Worm (Caenorhabditis elegans) whole organism, late embryonic: Measurements from ENCODE around the gene F11C7.7.
"Not testable (repeated sequence)": the region's sequence is repeated elsewhere in the genome, so short reads cannot be mapped to it uniquely, and the experiment has no call there.

ENCODE experiments used
- C08G9.2 ChIP-seq: sonication (generic microtip); optimal IDR thresholded peaks from 2 replicates; lab custom pipeline; 2016; ENCODE audit warnings: mild to moderate bottlenecking, missing genetic modification characterization, moderate library complexity, missing compliant biosample characterization
- C38D4.7 ChIP-seq: fragments of 200-800 bp; sonication (Bioruptor generic); optimal IDR thresholded peaks from 2 replicates; lab custom pipeline; 2018; ENCODE audit warnings: mild to moderate bottlenecking, missing genetic modification characterization, moderate library complexity, missing compliant biosample characterization
- K02D7.2 ChIP-seq: sonication (generic microtip); optimal IDR thresholded peaks from 2 replicates; lab custom pipeline; 2017; ENCODE audit warnings: mild to moderate bottlenecking, missing genetic modification characterization, missing compliant biosample characterization
- ama-1 ChIP-seq: fragments of 150-350 bp; optimal IDR thresholded peaks from 2 replicates; lab custom pipeline; 2014
- ceh-14 ChIP-seq: sonication (generic microtip); optimal IDR thresholded peaks from 2 replicates; lab custom pipeline; 2016; ENCODE audit warnings: missing genotype, missing genetic modification characterization, missing compliant biosample characterization
- ceh-2 ChIP-seq: sonication (generic microtip); optimal IDR thresholded peaks from 2 replicates; lab custom pipeline; 2016; ENCODE audit warnings: missing genotype, missing genetic modification characterization, missing compliant biosample characterization
- ceh-31 ChIP-seq: sonication (generic microtip); optimal IDR thresholded peaks from 2 replicates; lab custom pipeline; 2016; ENCODE audit warnings: missing genetic modification characterization, missing compliant biosample characterization
- ceh-45 ChIP-seq: fragments of 200-800 bp; sonication (Bioruptor generic); IDR thresholded peaks from 2 replicates; pipeline ENCODE4 v1.3.6; 2022; ENCODE audit warnings: missing genetic modification reagents, missing genetic modification characterization, missing compliant biosample characterization
- ceh-48 ChIP-seq: sonication (generic microtip); optimal IDR thresholded peaks from 2 replicates; lab custom pipeline; 2016; ENCODE audit warnings: missing genetic modification characterization, inconsistent platforms, missing compliant biosample characterization
- elt-4 ChIP-seq: sonication (generic microtip); optimal IDR thresholded peaks from 2 replicates; lab custom pipeline; 2016; ENCODE audit warnings: missing genetic modification characterization, missing compliant biosample characterization
- ets-4 ChIP-seq: sonication (generic microtip); optimal IDR thresholded peaks from 2 replicates; lab custom pipeline; 2016; ENCODE audit warnings: missing genetic modification characterization, missing compliant biosample characterization
- hlh-30 ChIP-seq: sonication (generic microtip); optimal IDR thresholded peaks from 2 replicates; lab custom pipeline; 2017; ENCODE audit warnings: antibody characterized with exemption, missing genetic modification characterization, missing compliant biosample characterization; ENCODE audit not compliant: insufficient read depth
- lim-6 ChIP-seq: sonication (generic microtip); optimal IDR thresholded peaks from 2 replicates; lab custom pipeline; 2016; ENCODE audit warnings: missing genetic modification characterization, missing compliant biosample characterization
- mec-3 ChIP-seq: sonication (generic microtip); optimal IDR thresholded peaks from 2 replicates; lab custom pipeline; 2016; ENCODE audit warnings: borderline replicate concordance, missing genetic modification characterization, missing compliant biosample characterization
- nfya-1 ChIP-seq: sonication (generic microtip); optimal IDR thresholded peaks from 2 replicates; lab custom pipeline; 2017; ENCODE audit warnings: missing genetic modification characterization, mild to moderate bottlenecking, missing compliant biosample characterization, antibody characterized with exemption, moderate library complexity
- nhr-11 ChIP-seq: fragments of 150-350 bp; optimal IDR thresholded peaks from 2 replicates; lab custom pipeline; 2014; ENCODE audit warnings: missing biosample characterization, missing genetic modification characterization
- nhr-232 ChIP-seq: sonication (generic microtip); optimal IDR thresholded peaks from 2 replicates; lab custom pipeline; 2016; ENCODE audit warnings: missing genetic modification characterization, missing compliant biosample characterization
- pax-1 ChIP-seq: fragments of 150-350 bp; optimal IDR thresholded peaks from 2 replicates; lab custom pipeline; 2014; ENCODE audit warnings: missing biosample characterization, missing genetic modification characterization
- pha-2 ChIP-seq: sonication (generic microtip); optimal IDR thresholded peaks from 2 replicates; lab custom pipeline; 2017; ENCODE audit warnings: mild to moderate bottlenecking, missing genetic modification characterization, missing compliant biosample characterization
- pros-1 ChIP-seq: fragments of 150-350 bp; optimal IDR thresholded peaks from 2 replicates; lab custom pipeline; 2014; ENCODE audit warnings: missing biosample characterization, missing genetic modification reagents, missing genetic modification characterization
- tbx-2 ChIP-seq: sonication (generic microtip); optimal IDR thresholded peaks from 2 replicates; lab custom pipeline; 2016; ENCODE audit warnings: missing genetic modification characterization, missing compliant biosample characterization
- unc-3 ChIP-seq, 2 experiments: fragments of 200-800 bp in 1 of 2; sonication (Bioruptor generic) in 1 of 2; sonication (generic microtip) in 1 of 2; conservative IDR thresholded peaks in 1 of 2; optimal IDR thresholded peaks in 1 of 2; 2 replicates each; pipeline versions ENCODE4 v1.3.6 to Lab custom; 2016 to 2022; ENCODE audit warnings: missing compliant biosample characterization in 2 of 2, missing genetic modification characterization in 2 of 2, missing genetic modification reagents in 1 of 2
- unc-42 ChIP-seq: sonication (generic microtip); optimal IDR thresholded peaks from 2 replicates; lab custom pipeline; 2016; ENCODE audit warnings: missing genotype, missing genetic modification characterization, missing compliant biosample characterization
- unc-86 ChIP-seq: sonication (generic microtip); optimal IDR thresholded peaks from 2 replicates; lab custom pipeline; 2016; ENCODE audit warnings: missing genetic modification characterization, missing compliant biosample characterization

The F11C7.7 gene

DNA sequence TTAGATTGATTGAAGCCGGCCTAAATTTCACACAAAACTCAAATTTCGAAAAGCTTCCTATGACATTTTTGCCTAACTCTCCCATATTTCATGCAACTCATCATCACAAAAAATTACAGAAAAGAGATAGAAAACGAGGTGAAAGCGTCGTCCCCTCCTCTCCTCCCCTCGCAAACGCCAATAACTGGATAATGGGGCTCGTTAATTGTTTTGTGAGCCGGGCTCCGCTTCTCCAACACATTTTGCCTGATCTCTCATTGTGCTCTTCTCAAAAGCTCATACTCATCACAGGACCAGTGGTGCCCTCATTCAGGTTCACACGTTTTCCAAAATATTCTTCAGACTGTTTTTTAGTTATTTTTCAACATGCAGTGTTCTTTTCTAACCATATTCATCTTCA, 30.4 kb downstream of the F11C7.7 start, which contains the start of gene pbo-6:
pbo-6 (plus strand) TSS at position 240 of the 400 bp plus-strand sequence.
- TF ChIP-seq unc-86 (tag; lab: Kevin White, UChicago), result no peak
- TF ChIP-seq lim-6 (tag; lab: Kevin White, UChicago), result no peak
- TF ChIP-seq mec-3 (tag; lab: Kevin White, UChicago), result no peak
- TF ChIP-seq ceh-31, result no peak
- TF ChIP-seq unc-3 (GFP tag; conservative IDR thresholded peaks at IDR 0.05; lab: Robert Waterston, UW), result no peak
- no peak for TF ChIP-seq unc-3 (tag; optimal IDR thresholded peaks at IDR 0.05; lab: Kevin White, UChicago)
- no peak for TF ChIP-seq pax-1 (tag; lab: Kevin White, UChicago)
- no peak for TF ChIP-seq ets-4 (tag; lab: Kevin White, UChicago)
- TF ChIP-seq ceh-45 (GFP tag; lab: Robert Waterston, UW), result no peak
- no peak for TF ChIP-seq hlh-30 (tag; lab: Kevin White, UChicago)

DNA sequence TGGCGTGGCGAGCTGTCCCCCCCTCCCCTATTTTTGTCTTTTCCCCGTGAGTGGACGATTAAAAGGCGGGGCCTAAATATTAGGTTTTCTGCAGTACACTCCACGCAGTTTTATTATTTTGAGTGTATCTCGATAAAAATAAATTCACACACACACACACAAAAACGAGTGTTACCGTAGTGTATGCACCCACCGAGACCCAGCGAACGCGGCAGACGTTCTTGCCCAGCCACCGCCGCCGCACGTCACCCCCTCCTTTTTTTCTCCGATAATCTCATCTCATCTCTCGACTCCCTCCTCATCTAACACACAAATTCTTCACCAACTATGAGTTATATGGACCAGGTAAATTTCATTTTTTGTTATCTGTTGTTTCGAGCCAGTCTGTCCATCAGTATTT, 35.8 kb downstream of the F11C7.7 start, which contains the start of gene fubl-3:
fubl-3 (plus strand) TSS at position 212 of the 400 bp plus-strand sequence.
- TF ChIP-seq ceh-2 (no peak), nfya-1 (tag; lab: Kevin White, UChicago) (peak; percentile 49), pros-1 (no peak), unc-42 (tag; lab: Kevin White, UChicago) (peak; percentile 20), ceh-31 (peak; percentile 10), ceh-48 (tag; lab: Kevin White, UChicago) (no peak)

- no peak for TF ChIP-seq elt-4
- TF ChIP-seq pros-1, result no peak
- no peak for TF ChIP-seq mec-3 (tag; lab: Kevin White, UChicago)
- no peak for TF ChIP-seq ets-4 (tag; lab: Kevin White, UChicago)
- no peak for TF ChIP-seq tbx-2
- TF ChIP-seq pax-1 (tag; lab: Kevin White, UChicago), result no peak
- TF ChIP-seq ceh-48 (tag; lab: Kevin White, UChicago), result no peak
- TF ChIP-seq C08G9.2 (tag; lab: Kevin White, UChicago), result no peak
- no peak for TF ChIP-seq ama-1 (lab: Kevin White, UChicago)
- no peak for TF ChIP-seq K02D7.2
- TF ChIP-seq nhr-232, result no peak
- no peak for TF ChIP-seq ceh-2
- no peak for TF ChIP-seq ceh-14
- TF ChIP-seq pha-2 (tag; lab: Kevin White, UChicago), result no peak
- TF ChIP-seq C38D4.7, result no peak
- no peak for TF ChIP-seq nhr-11
Measured at ce11 chrX:17438386-17438785, 40.0 kb downstream of the F11C7.7 start, which contains the start of gene C36E6.8. TSS of gene C36E6.8 (plus strand) at chrX:17438686.

DNA sequence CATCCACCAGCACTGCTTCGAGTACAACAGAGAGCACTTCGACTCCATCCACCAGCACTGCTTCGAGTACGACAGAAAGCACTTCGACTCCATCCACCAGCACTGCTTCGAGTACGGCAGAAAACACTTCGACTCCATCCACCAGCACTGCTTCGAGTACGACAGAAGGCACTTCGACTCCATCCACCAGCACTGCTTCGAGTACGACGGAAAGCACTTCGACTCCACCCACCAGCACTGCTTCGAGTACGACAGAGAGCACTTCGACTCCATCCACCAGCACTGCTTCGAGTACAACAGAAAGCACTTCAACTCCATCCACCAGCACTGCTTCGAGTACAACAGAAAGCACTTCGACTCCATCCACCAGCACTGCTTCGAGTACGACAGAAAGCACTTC, 46.3 kb downstream of the F11C7.7 start:
- TF ChIP-seq unc-3 (GFP tag; conservative IDR thresholded peaks at IDR 0.05; lab: Robert Waterston, UW), result peak; percentile 6; the same call in 1 of the 2 replicates
- not testable (repeated sequence) for TF ChIP-seq unc-3 (tag; optimal IDR thresholded peaks at IDR 0.05; lab: Kevin White, UChicago)
- TF ChIP-seq ceh-45 (GFP tag; lab: Robert Waterston, UW), result peak; percentile 37; the same call in 1 of the 2 replicates

DNA sequence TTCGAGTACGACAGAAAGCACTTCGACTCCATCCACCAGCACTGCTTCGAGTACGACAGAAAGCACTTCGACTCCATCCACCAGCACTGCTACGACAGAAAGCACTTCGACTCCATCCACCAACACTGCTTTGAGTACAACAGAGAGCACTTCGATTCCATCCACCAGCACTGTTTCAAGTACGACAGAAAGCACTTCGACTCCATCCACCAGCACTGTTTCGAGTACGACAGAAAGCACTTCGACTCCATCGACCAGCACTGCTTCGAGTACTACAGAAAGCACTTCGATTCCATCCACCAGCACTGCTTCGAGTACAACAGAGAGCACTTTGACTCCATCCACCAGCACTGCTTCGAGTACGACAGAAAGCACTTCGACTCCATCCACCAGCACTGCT, 46.8 kb downstream of the F11C7.7 start:
- TF ChIP-seq unc-3 (GFP tag; conservative IDR thresholded peaks at IDR 0.05; lab: Robert Waterston, UW), result peak; percentile 51; the same call in 1 of the 2 replicates
- TF ChIP-seq unc-3 (tag; optimal IDR thresholded peaks at IDR 0.05; lab: Kevin White, UChicago), result not testable (repeated sequence)
